Worm (Caenorhabditis elegans) whole organism, L4 larva: ENCODE results near the gene srh-45.

Source experiments
- F49E8.2 ChIP-seq: sonication (generic microtip); optimal IDR thresholded peaks from 2 replicates; lab custom pipeline; 2016; ENCODE audit warnings: missing compliant biosample characterization, mild to moderate bottlenecking, missing genetic modification characterization, borderline replicate concordance
- ama-1 ChIP-seq: fragments of 150-350 bp; optimal IDR thresholded peaks from 2 replicates; lab custom pipeline; 2014; ENCODE audit warnings: inconsistent platforms, mixed read lengths
- ceh-32 ChIP-seq: sonication (generic microtip); optimal IDR thresholded peaks from 2 replicates; lab custom pipeline; 2016; ENCODE audit warnings: mild to moderate bottlenecking, missing genetic modification characterization, missing compliant biosample characterization; ENCODE audit not compliant: poor library complexity
- ceh-82 ChIP-seq: sonication (generic microtip); optimal IDR thresholded peaks from 2 replicates; lab custom pipeline; 2017; ENCODE audit warnings: missing biosample characterization, missing genetic modification characterization
- ces-1 ChIP-seq: fragments of 150-350 bp; sonication (generic microtip); optimal IDR thresholded peaks from 4 replicates; lab custom pipeline; 2014; ENCODE audit warnings: missing biosample characterization, missing genetic modification reagents, missing genetic modification characterization
- dmd-8 ChIP-seq: fragments of 200-800 bp; sonication (Bioruptor generic); IDR thresholded peaks from 2 replicates; pipeline ENCODE4 v1.3.6; 2022; ENCODE audit warnings: missing genetic modification characterization, missing compliant biosample characterization
- fos-1 ChIP-seq: fragments of 150-350 bp; optimal IDR thresholded peaks from 2 replicates; lab custom pipeline; 2014; ENCODE audit warnings: missing biosample characterization, missing genetic modification characterization
- lsy-2 ChIP-seq, 2 experiments: fragments of 150-350 bp in 1 of 2; sonication (generic microtip) in 1 of 2; optimal IDR thresholded peaks; 2 replicates each; lab custom pipeline; 2014 to 2017; ENCODE audit warnings: missing biosample characterization in 2 of 2, missing genetic modification characterization in 2 of 2
- snpc-1.2 ChIP-seq: fragments of 200-800 bp; sonication (Bioruptor generic); IDR thresholded peaks from 2 replicates; pipeline ENCODE4 v1.3.6; 2022; ENCODE audit warnings: missing genetic modification reagents, missing genetic modification characterization, missing compliant biosample characterization
- snpc-4 ChIP-seq: fragments of 150-350 bp; optimal IDR thresholded peaks from 2 replicates; lab custom pipeline; 2014; ENCODE audit warnings: missing biosample characterization, missing genetic modification characterization
- unc-39 ChIP-seq: sonication (generic microtip); optimal IDR thresholded peaks from 2 replicates; lab custom pipeline; 2017; ENCODE audit warnings: missing biosample characterization, missing genetic modification characterization
- unc-62 ChIP-seq, 3 experiments: fragments of 150-350 bp in 1 of 3; sonication (generic microtip); optimal IDR thresholded peaks in 2 of 3; peaks in 1 of 3; 1 replicate in 1 of 3; 2 replicates in 2 of 3; lab custom pipeline; 2014 to 2017; ENCODE audit warnings: missing biosample characterization in 3 of 3, missing genetic modification characterization in 3 of 3, missing genetic modification reagents in 3 of 3, missing genotype in 1 of 3

DNA sequence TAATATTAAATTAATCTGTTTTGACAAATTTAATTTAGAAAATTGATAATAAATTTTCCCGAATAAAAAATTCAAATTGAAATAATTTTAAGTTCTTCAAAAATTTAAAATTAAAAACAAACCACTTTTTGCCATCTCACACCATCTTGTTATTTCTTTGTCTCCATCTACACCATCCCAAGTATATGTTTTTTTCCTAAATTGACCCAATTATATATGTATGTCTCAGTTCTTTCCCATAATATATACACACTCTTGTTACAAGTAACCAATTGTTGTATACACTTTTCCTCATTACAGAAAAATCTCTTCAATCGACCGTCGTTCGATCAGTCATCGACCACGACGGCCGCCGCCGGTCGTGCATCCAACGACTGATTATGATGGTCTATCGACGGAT is 22.5 kb downstream of the srh-45 start, which contains the start of gene gly-20:
- no peak for TF ChIP-seq F49E8.2
- no peak for TF ChIP-seq snpc-4 (tag; lab: Kevin White, UChicago)
- TF ChIP-seq unc-62 (GFP tag; optimal IDR thresholded peaks at IDR 0.05 in 1 of 2; lab: Kevin White, UChicago), result no peak
- no peak for TF ChIP-seq unc-62 (tag; optimal IDR thresholded peaks at IDR 0.05; lab: Kevin White, UChicago)
- no peak for TF ChIP-seq unc-39
- no peak for TF ChIP-seq fos-1
- TF ChIP-seq lsy-2 (tag; optimal IDR thresholded peaks at IDR 0.05; lab: Kevin White, UChicago), result no peak
- TF ChIP-seq dmd-8, result no peak
- no peak for TF ChIP-seq ceh-32 (tag; lab: Kevin White, UChicago)
- no peak for TF ChIP-seq ces-1 (GFP tag; lab: Kevin White, UChicago)
- no peak for TF ChIP-seq snpc-1.2 (GFP tag; lab: Robert Waterston, UW)
- TF ChIP-seq ceh-82 (tag; lab: Kevin White, UChicago), result no peak
- TF ChIP-seq ama-1, result no peak
